Fruit fly (Drosophila melanogaster) whole organism, embryonic: ENCODE data around the gene CG12289.

Experiments
- Atf-2 ChIP-seq: fragments of 200-800 bp; sonication (Bioruptor generic); optimal IDR thresholded peaks from 2 replicates; lab custom pipeline; 2016; ENCODE audit warnings: missing biosample characterization, missing genetic modification characterization
- CG10462 ChIP-seq: fragments of 200-800 bp; sonication (Bioruptor generic); optimal IDR thresholded peaks from 2 replicates; lab custom pipeline; 2016; ENCODE audit warnings: missing biosample characterization, missing genetic modification characterization
- CG11723 ChIP-seq: fragments of 200-800 bp; sonication (Bioruptor generic); optimal IDR thresholded peaks from 2 replicates; lab custom pipeline; 2017; ENCODE audit warnings: missing biosample characterization, mild to moderate bottlenecking, missing genetic modification characterization
- CG12104 ChIP-seq: fragments of 200-800 bp; sonication (Bioruptor generic); optimal IDR thresholded peaks from 3 replicates; lab custom pipeline; 2016; ENCODE audit warnings: missing biosample characterization, missing genetic modification characterization
- CG12391 ChIP-seq: fragments of 200-800 bp; sonication (Bioruptor generic); optimal IDR thresholded peaks from 3 replicates; lab custom pipeline; 2018; ENCODE audit warnings: missing biosample characterization, mild to moderate bottlenecking, missing genetic modification characterization, moderate library complexity
- CG12942 ChIP-seq: fragments of 200-800 bp; sonication (Bioruptor generic); optimal IDR thresholded peaks from 3 replicates; lab custom pipeline; 2016; ENCODE audit warnings: missing biosample characterization, missing genetic modification characterization
- CG13894 ChIP-seq: fragments of 200-800 bp; sonication (Bioruptor generic); optimal IDR thresholded peaks from 3 replicates; lab custom pipeline; 2018; ENCODE audit warnings: missing biosample characterization, mild to moderate bottlenecking, missing genetic modification characterization, moderate library complexity
- CG14860 ChIP-seq: fragments of 200-800 bp; sonication (Bioruptor generic); IDR thresholded peaks from 3 replicates; pipeline ENCODE4 v1.3.6; 2022; ENCODE audit warnings: missing biosample characterization, missing genetic modification characterization; ENCODE audit not compliant: partially characterized antibody
- CG17912 ChIP-seq: fragments of 200-800 bp; sonication (Bioruptor generic); optimal IDR thresholded peaks from 2 replicates; lab custom pipeline; 2018; ENCODE audit warnings: missing biosample characterization, mild to moderate bottlenecking, missing genetic modification characterization
- CG30020 ChIP-seq: fragments of 200-800 bp; optimal IDR thresholded peaks from 2 replicates; lab custom pipeline; 2019; ENCODE audit warnings: missing biosample characterization, mild to moderate bottlenecking, missing genetic modification characterization, moderate library complexity
- CG30431 ChIP-seq: fragments of 200-800 bp; sonication (Bioruptor generic); optimal IDR thresholded peaks from 2 replicates; lab custom pipeline; 2017; ENCODE audit warnings: missing biosample characterization, missing genetic modification characterization
- CG31365 ChIP-seq: fragments of 200-800 bp; sonication (Bioruptor generic); optimal IDR thresholded peaks from 2 replicates; lab custom pipeline; 2018; ENCODE audit warnings: missing biosample characterization, mild to moderate bottlenecking, missing genetic modification characterization
- CG32532 ChIP-seq: fragments of 200-800 bp; sonication (Bioruptor generic); IDR thresholded peaks from 2 replicates; pipeline ENCODE4 v1.3.6; 2022; ENCODE audit warnings: missing biosample characterization, missing genetic modification characterization
- CG3847 ChIP-seq: fragments of 200-800 bp; sonication (Bioruptor generic); IDR thresholded peaks from 2 replicates; pipeline ENCODE4 v1.3.6; 2022; ENCODE audit warnings: missing biosample characterization, missing genetic modification characterization
- CG42726 ChIP-seq: fragments of 200-800 bp; sonication (Bioruptor generic); IDR thresholded peaks from 2 replicates; pipeline ENCODE4 v1.3.6; 2022; ENCODE audit warnings: missing biosample characterization, missing genetic modification characterization; ENCODE audit not compliant: partially characterized antibody
- CG4424 ChIP-seq: fragments of 200-800 bp; sonication (Bioruptor generic); optimal IDR thresholded peaks from 3 replicates; lab custom pipeline; 2016; ENCODE audit warnings: missing biosample characterization, missing genetic modification characterization
- CG5953 ChIP-seq: fragments of 200-800 bp; sonication (Bioruptor generic); IDR thresholded peaks from 2 replicates; pipeline ENCODE4 v1.3.6; 2022; ENCODE audit warnings: missing biosample characterization, missing genetic modification characterization
- CG6689 ChIP-seq: fragments of 200-800 bp; sonication (Bioruptor generic); IDR thresholded peaks from 2 replicates; pipeline ENCODE4 v1.3.6; 2022; ENCODE audit warnings: missing biosample characterization, missing genetic modification characterization
- CG8765 ChIP-seq: fragments of 200-800 bp; sonication (Bioruptor generic); IDR thresholded peaks from 2 replicates; pipeline ENCODE4 v1.3.6; 2022; ENCODE audit warnings: missing biosample characterization, missing genetic modification characterization
- CG9932 ChIP-seq: fragments of 200-800 bp; sonication (Bioruptor generic); IDR thresholded peaks from 2 replicates; pipeline ENCODE4 v1.3.6; 2022; ENCODE audit warnings: missing biosample characterization, missing genetic modification characterization
- Deaf1 ChIP-seq: fragments of 200-800 bp; optimal IDR thresholded peaks from 3 replicates; lab custom pipeline; 2019; ENCODE audit warnings: missing biosample characterization, mild to moderate bottlenecking, missing genetic modification characterization, moderate library complexity
- Dp ChIP-seq: fragments of 200-800 bp; sonication (Bioruptor generic); optimal IDR thresholded peaks from 2 replicates; lab custom pipeline; 2018; ENCODE audit warnings: missing biosample characterization, mild to moderate bottlenecking, missing genetic modification characterization, moderate library complexity
- Elba2 ChIP-seq: fragments of 200-800 bp; sonication (Bioruptor generic); optimal IDR thresholded peaks from 3 replicates; lab custom pipeline; 2016; ENCODE audit warnings: missing biosample characterization, missing genetic modification characterization
- Ets65A ChIP-seq: fragments of 200-800 bp; sonication (Bioruptor generic); peaks from one replicate; lab custom pipeline; 2016; ENCODE audit warnings: missing biosample characterization, missing genetic modification characterization
- HLH54F ChIP-seq: fragments of 200-800 bp; sonication (Bioruptor generic); optimal IDR thresholded peaks from 3 replicates; lab custom pipeline; 2016; ENCODE audit warnings: missing biosample characterization, missing genetic modification characterization
- HLHmδ ChIP-seq: fragments of 200-800 bp; sonication (Bioruptor generic); optimal IDR thresholded peaks from 2 replicates; lab custom pipeline; 2018; ENCODE audit warnings: missing biosample characterization, mild to moderate bottlenecking, missing genetic modification characterization, moderate library complexity
- Hand ChIP-seq: fragments of 200-800 bp; sonication (Bioruptor generic); optimal IDR thresholded peaks from 2 replicates; lab custom pipeline; 2017; ENCODE audit warnings: mild to moderate bottlenecking, missing biosample characterization, missing genetic modification reagents, missing genetic modification characterization
- Hr78 ChIP-seq, 2 experiments: fragments of 200-800 bp in 1 of 2; fragments of >200 bp in 1 of 2; sonication (Bioruptor generic) in 1 of 2; optimal IDR thresholded peaks; 2 replicates each; lab custom pipeline; 2017 to 2019; ENCODE audit warnings: missing biosample characterization in 2 of 2, missing genetic modification characterization in 2 of 2, mild to moderate bottlenecking in 1 of 2, moderate library complexity in 1 of 2
- Jarid2 ChIP-seq: fragments of 200-800 bp; sonication (Bioruptor generic); optimal IDR thresholded peaks from 3 replicates; lab custom pipeline; 2017; ENCODE audit warnings: mild to moderate bottlenecking, missing biosample characterization, missing genetic modification reagents, missing genetic modification characterization
- Lpt ChIP-seq: fragments of >200 bp; optimal IDR thresholded peaks from 2 replicates; lab custom pipeline; 2018; ENCODE audit warnings: missing biosample characterization, missing genetic modification characterization
- Mrtf ChIP-seq: fragments of 200-800 bp; sonication (Bioruptor generic); IDR thresholded peaks from 3 replicates; pipeline ENCODE4 v1.3.6; 2022; ENCODE audit warnings: missing biosample characterization, missing genetic modification characterization
- TFAM ChIP-seq: fragments of 200-800 bp; sonication (Bioruptor generic); optimal IDR thresholded peaks from 2 replicates; lab custom pipeline; 2017; ENCODE audit warnings: missing biosample characterization, missing genetic modification characterization, inconsistent platforms
- cas ChIP-seq: fragments of 200-800 bp; sonication (Bioruptor generic); IDR thresholded peaks from 2 replicates; pipeline ENCODE4 v1.3.6; 2022; ENCODE audit warnings: missing biosample characterization, missing genetic modification characterization
- chm ChIP-seq: fragments of 200-800 bp; sonication (Bioruptor generic); IDR thresholded peaks from 2 replicates; pipeline ENCODE4 v1.3.6; 2022; ENCODE audit warnings: missing biosample characterization, missing genetic modification characterization
- crp ChIP-seq, 2 experiments: fragments of 200-800 bp; sonication (Bioruptor generic); optimal IDR thresholded peaks; 2 replicates in 1 of 2; 3 replicates in 1 of 2; lab custom pipeline; 2017; ENCODE audit warnings: missing biosample characterization in 2 of 2, missing genetic modification characterization in 2 of 2, mild to moderate bottlenecking in 1 of 2, moderate library complexity in 1 of 2
- dm ChIP-seq: fragments of 200-800 bp; sonication (Bioruptor generic); optimal IDR thresholded peaks from 3 replicates; lab custom pipeline; 2016; ENCODE audit warnings: missing biosample characterization, missing genetic modification characterization
- dysf ChIP-seq: fragments of 200-800 bp; sonication (Bioruptor generic); IDR thresholded peaks from 3 replicates; pipeline ENCODE4 v1.3.6; 2022; ENCODE audit warnings: missing biosample characterization, missing genetic modification characterization
- ewg ChIP-seq: fragments of 200-800 bp; sonication (Bioruptor generic); optimal IDR thresholded peaks from 3 replicates; lab custom pipeline; 2017; ENCODE audit warnings: mild to moderate bottlenecking, missing biosample characterization, missing genetic modification reagents, missing genetic modification characterization
- grau ChIP-seq: fragments of 200-800 bp; optimal IDR thresholded peaks from 3 replicates; lab custom pipeline; 2019; ENCODE audit warnings: missing biosample characterization, mild to moderate bottlenecking, missing genetic modification characterization, moderate library complexity
- gro ChIP-seq: fragments of 200-800 bp; sonication (Bioruptor generic); optimal IDR thresholded peaks from 2 replicates; lab custom pipeline; 2016; ENCODE audit warnings: missing biosample characterization, missing genetic modification characterization
- nerfin-2 ChIP-seq: fragments of 200-800 bp; sonication (Bioruptor generic); IDR thresholded peaks from 2 replicates; pipeline ENCODE4 v1.3.6; 2022; ENCODE audit warnings: missing biosample characterization, missing genetic modification characterization; ENCODE audit not compliant: partially characterized antibody
- odd ChIP-seq: fragments of 200-800 bp; sonication (Bioruptor generic); optimal IDR thresholded peaks from 2 replicates; lab custom pipeline; 2017; ENCODE audit warnings: missing biosample characterization, mild to moderate bottlenecking, missing genetic modification characterization
- p53 ChIP-seq: fragments of 200-800 bp; sonication (Bioruptor generic); optimal IDR thresholded peaks from 2 replicates; lab custom pipeline; 2016; ENCODE audit warnings: missing biosample characterization, missing genetic modification characterization
- pan ChIP-seq, 4 experiments: fragments of >200 bp in 3 of 4; fragments of 200-800 bp in 1 of 4; sonication (Bioruptor generic) in 1 of 4; optimal IDR thresholded peaks in 3 of 4; IDR thresholded peaks in 1 of 4; 2 replicates each; pipeline versions ENCODE4 v1.3.6 to Lab custom; 2017 to 2022; ENCODE audit warnings: missing biosample characterization in 2 of 4, missing genetic modification characterization in 2 of 4, mixed read lengths in 1 of 4
- pb ChIP-seq: fragments of 200-800 bp; sonication (Bioruptor generic); optimal IDR thresholded peaks from 3 replicates; lab custom pipeline; 2016; ENCODE audit warnings: missing biosample characterization, missing genetic modification characterization
- pho ChIP-seq: fragments of 200-800 bp; sonication (Bioruptor generic); optimal IDR thresholded peaks from 2 replicates; lab custom pipeline; 2016; ENCODE audit warnings: missing biosample characterization, missing genetic modification characterization
- psq ChIP-seq: fragments of 200-800 bp; sonication (Bioruptor generic); optimal IDR thresholded peaks from 2 replicates; lab custom pipeline; 2017; ENCODE audit warnings: missing biosample characterization, missing genetic modification characterization
- pum ChIP-seq: fragments of 200-800 bp; sonication (Bioruptor generic); optimal IDR thresholded peaks from 2 replicates; lab custom pipeline; 2016; ENCODE audit warnings: missing biosample characterization, missing genetic modification characterization
- salm ChIP-seq: fragments of 200-800 bp; sonication (Bioruptor generic); optimal IDR thresholded peaks from 2 replicates; lab custom pipeline; 2018; ENCODE audit warnings: missing biosample characterization, mild to moderate bottlenecking, missing genetic modification characterization
- sisA ChIP-seq: fragments of 200-800 bp; sonication (Bioruptor generic); IDR thresholded peaks from 2 replicates; pipeline ENCODE4 v1.3.6; 2022; ENCODE audit warnings: missing biosample characterization, missing genetic modification characterization
- vnd ChIP-seq: fragments of 200-800 bp; sonication (Bioruptor generic); IDR thresholded peaks from 3 replicates; pipeline ENCODE4 v1.3.6; 2022; ENCODE audit warnings: missing biosample characterization, missing genetic modification characterization; ENCODE audit not compliant: partially characterized antibody

Gene CG12289

dm6 chr3L:11429695-11430094, 28.6 kb downstream of the CG12289 start:
- TF ChIP-seq CG11723 (GFP tag; lab: Kevin White, UChicago) (peak; percentile 0), CG32532 (GFP tag; lab: Robert Waterston, UW) (no peak), HLH54F (GFP tag; lab: Kevin White, UChicago) (peak; percentile 49), chm (no peak), CG13894 (tag; lab: Kevin White, UChicago) (no peak), TFAM (no peak), CG12391 (peak; percentile 42), crp (GFP tag; optimal IDR thresholded peaks at IDR 0.05; lab: Kevin White, UChicago) (no peak), sisA (GFP tag; lab: Robert Waterston, UW) (no peak), CG42726 (no peak), odd (GFP tag; lab: Kevin White, UChicago) (no peak), ewg (GFP tag; lab: Kevin White, UChicago) (peak; percentile 31), CG3847 (no peak), CG17912 (GFP tag; lab: Kevin White, UChicago) (no peak), Elba2 (GFP tag; lab: Kevin White, UChicago) (no peak), grau (tag; lab: Kevin White, UChicago) (peak; percentile 45), pb (no peak), gro (GFP tag; lab: Kevin White, UChicago) (no peak), CG30020 (tag; lab: Kevin White, UChicago) (no peak), Ets65A (GFP tag; lab: Kevin White, UChicago) (peak; percentile 79), dysf (0 out of 3 replicates have a peak, but pooled peaks have one; percentile 26), CG5953 (GFP tag; lab: Robert Waterston, UW) (peak; percentile 52), pho (GFP tag; lab: Kevin White, UChicago) (no peak), Lpt (GFP tag; lab: Kevin White, UChicago) (no peak), vnd (GFP tag; lab: Robert Waterston, UW) (no peak), Hand (no peak), nerfin-2 (no peak), CG31365 (tag; lab: Kevin White, UChicago) (no peak), dm (no peak), Atf-2 (GFP tag; lab: Kevin White, UChicago) (peak; percentile 11), pan (optimal IDR thresholded peaks at IDR 0.05; lab: Kevin White, UChicago) (no peak), pan (GFP tag; optimal IDR thresholded peaks at IDR 0.05 in 1 of 2, IDR thresholded peaks at IDR 0.05 in 1 of 2) (peak in 1 of 2 experiments; percentile 23), salm (tag; lab: Kevin White, UChicago) (no peak), CG12942 (GFP tag; lab: Kevin White, UChicago) (peak; percentile 12), Dp (GFP tag; lab: Kevin White, UChicago) (no peak), HLHmδ (GFP tag; lab: Kevin White, UChicago) (no peak), CG8765 (GFP tag; lab: Robert Waterston, UW) (no peak), psq (no peak), p53 (GFP tag; lab: Kevin White, UChicago) (no peak), CG30431 (GFP tag; lab: Kevin White, UChicago) (peak; percentile 43), CG10462 (GFP tag; lab: Kevin White, UChicago) (peak; percentile 15), Mrtf (GFP tag; lab: Robert Waterston, UW) (no peak), CG12104 (GFP tag; lab: Kevin White, UChicago) (no peak), Jarid2 (GFP tag; lab: Kevin White, UChicago) (no peak), CG9932 (GFP tag; lab: Robert Waterston, UW) (peak; percentile 27), CG4424 (peak; percentile 26), pum (GFP tag; lab: Kevin White, UChicago) (no peak), Hr78 (GFP tag; optimal IDR thresholded peaks at IDR 0.05; lab: Kevin White, UChicago) (no peak), CG14860 (GFP tag; lab: Robert Waterston, UW) (no peak), CG6689 (GFP tag; lab: Robert Waterston, UW) (no peak), Deaf1 (tag; lab: Kevin White, UChicago) (no peak), cas (GFP tag; lab: Robert Waterston, UW) (no peak)
